Worm (Caenorhabditis elegans) whole organism, L2 larva: ENCODE results near the gene par-1.

Experiments
- C34F6.9 ChIP-seq: fragments of 150-350 bp; optimal IDR thresholded peaks from 2 replicates; lab custom pipeline; 2014; ENCODE audit warnings: missing biosample characterization, missing genetic modification characterization
- R02D3.7 ChIP-seq: fragments of 150-350 bp; optimal IDR thresholded peaks from 2 replicates; lab custom pipeline; 2014; ENCODE audit warnings: missing biosample characterization, missing genetic modification characterization
- Y55F3AM.14 ChIP-seq: fragments of 200-800 bp; sonication (Bioruptor generic); optimal IDR thresholded peaks from 2 replicates; lab custom pipeline; 2018; ENCODE audit warnings: mild to moderate bottlenecking, missing genetic modification characterization, missing compliant biosample characterization
- ZK546.5 ChIP-seq: sonication (generic microtip); optimal IDR thresholded peaks from 2 replicates; lab custom pipeline; 2017; ENCODE audit warnings: missing biosample characterization, missing genetic modification characterization
- alr-1 ChIP-seq: fragments of 150-350 bp; optimal IDR thresholded peaks from 2 replicates; lab custom pipeline; 2014; ENCODE audit warnings: missing biosample characterization, missing genetic modification characterization
- aly-2 ChIP-seq: fragments of 150-350 bp; optimal IDR thresholded peaks from 2 replicates; lab custom pipeline; 2014; ENCODE audit warnings: missing biosample characterization, missing genetic modification characterization
- ama-1 ChIP-seq: fragments of 150-350 bp; optimal IDR thresholded peaks from 2 replicates; lab custom pipeline; 2018; ENCODE audit warnings: inconsistent platforms
- blmp-1 ChIP-seq: sonication (generic microtip); optimal IDR thresholded peaks from 2 replicates; lab custom pipeline; 2017; ENCODE audit warnings: missing genetic modification characterization, mild to moderate bottlenecking, missing compliant biosample characterization, antibody characterized with exemption, moderate library complexity; ENCODE audit not compliant: insufficient read depth
- crh-2 ChIP-seq: sonication (generic microtip); optimal IDR thresholded peaks from 2 replicates; lab custom pipeline; 2017; ENCODE audit warnings: missing biosample characterization, missing genetic modification characterization
- egl-27 ChIP-seq: sonication (generic microtip); optimal IDR thresholded peaks from 3 replicates; lab custom pipeline; 2017; ENCODE audit warnings: missing biosample characterization, missing genetic modification reagents, missing genetic modification characterization
- elt-1 ChIP-seq: fragments of 150-350 bp; optimal IDR thresholded peaks from 2 replicates; lab custom pipeline; 2014; ENCODE audit warnings: missing biosample characterization, missing genetic modification characterization
- elt-3 ChIP-seq: sonication (generic microtip); optimal IDR thresholded peaks from 2 replicates; lab custom pipeline; 2017; ENCODE audit warnings: missing biosample characterization, missing genetic modification characterization
- fos-1 ChIP-seq: fragments of 150-350 bp; optimal IDR thresholded peaks from 2 replicates; lab custom pipeline; 2014; ENCODE audit warnings: missing biosample characterization, missing genetic modification characterization
- gmeb-1 ChIP-seq: fragments of 150-350 bp; optimal IDR thresholded peaks from 2 replicates; lab custom pipeline; 2014; ENCODE audit warnings: missing biosample characterization, missing genetic modification characterization
- lin-11 ChIP-seq: fragments of 150-350 bp; sonication (generic microtip); optimal IDR thresholded peaks from 2 replicates; lab custom pipeline; 2014; ENCODE audit warnings: missing biosample characterization, missing genetic modification characterization, inconsistent platforms, mixed read lengths
- lin-13 ChIP-seq: fragments of 150-350 bp; optimal IDR thresholded peaks from 2 replicates; lab custom pipeline; 2014; ENCODE audit warnings: missing biosample characterization, missing genetic modification reagents, missing genetic modification characterization
- lin-39 ChIP-seq: fragments of 150-350 bp; optimal IDR thresholded peaks from 2 replicates; lab custom pipeline; 2014; ENCODE audit warnings: missing biosample characterization, missing genetic modification reagents, missing genetic modification characterization
- lsy-2 ChIP-seq, 2 experiments: fragments of 150-350 bp in 1 of 2; sonication (generic microtip) in 1 of 2; optimal IDR thresholded peaks; 2 replicates each; lab custom pipeline; 2014 to 2017; ENCODE audit warnings: missing biosample characterization in 2 of 2, missing genetic modification characterization in 2 of 2
- mbf-1 ChIP-seq: sonication (generic microtip); optimal IDR thresholded peaks from 2 replicates; lab custom pipeline; 2017; ENCODE audit warnings: missing biosample characterization, missing genetic modification characterization
- mdl-1 ChIP-seq, 2 experiments: fragments of 150-350 bp in 1 of 2; sonication (generic microtip) in 1 of 2; optimal IDR thresholded peaks; 2 replicates each; lab custom pipeline; 2017; ENCODE audit warnings: missing biosample characterization in 2 of 2, missing genetic modification characterization in 2 of 2
- nhr-10 ChIP-seq: sonication (generic microtip); optimal IDR thresholded peaks from 2 replicates; lab custom pipeline; 2017; ENCODE audit warnings: missing biosample characterization, missing genetic modification characterization
- nhr-11 ChIP-seq: fragments of 150-350 bp; optimal IDR thresholded peaks from 2 replicates; lab custom pipeline; 2014; ENCODE audit warnings: missing biosample characterization, missing genetic modification characterization
- nhr-12 ChIP-seq: fragments of 150-350 bp; optimal IDR thresholded peaks from 2 replicates; lab custom pipeline; 2014; ENCODE audit warnings: missing biosample characterization, missing genetic modification characterization
- nhr-129 ChIP-seq: fragments of 150-350 bp; optimal IDR thresholded peaks from 2 replicates; lab custom pipeline; 2014; ENCODE audit warnings: missing biosample characterization, missing genetic modification characterization
- nhr-23 ChIP-seq: fragments of 150-350 bp; optimal IDR thresholded peaks from 2 replicates; lab custom pipeline; 2014; ENCODE audit warnings: missing biosample characterization, missing genetic modification reagents, missing genetic modification characterization
- nhr-25 ChIP-seq: fragments of 150-350 bp; sonication (generic microtip); optimal IDR thresholded peaks from 3 replicates; lab custom pipeline; 2014; ENCODE audit warnings: missing biosample characterization, missing genetic modification characterization
- nhr-6 ChIP-seq: fragments of 150-350 bp; optimal IDR thresholded peaks from 2 replicates; lab custom pipeline; 2014; ENCODE audit warnings: missing biosample characterization, missing genetic modification characterization
- sem-4 ChIP-seq: fragments of 150-350 bp; optimal IDR thresholded peaks from 2 replicates; lab custom pipeline; 2014; ENCODE audit warnings: missing biosample characterization, missing genetic modification reagents, missing genetic modification characterization
- skn-1 ChIP-seq: sonication (generic microtip); optimal IDR thresholded peaks from 2 replicates; lab custom pipeline; 2017; ENCODE audit warnings: missing biosample characterization, missing genetic modification characterization
- sma-3 ChIP-seq: sonication (generic microtip); optimal IDR thresholded peaks from 2 replicates; lab custom pipeline; 2016; ENCODE audit warnings: missing genetic modification reagents, missing genetic modification characterization, missing compliant biosample characterization
- sma-9 ChIP-seq, 2 experiments: fragments of 150-350 bp in 1 of 2; sonication (generic microtip) in 1 of 2; optimal IDR thresholded peaks; 2 replicates each; lab custom pipeline; 2014 to 2016; ENCODE audit warnings: missing genetic modification characterization in 2 of 2, mild to moderate bottlenecking in 1 of 2, missing biosample characterization in 1 of 2, missing compliant biosample characterization in 1 of 2, missing genetic modification reagents in 1 of 2, moderate library complexity in 1 of 2
- snpc-4 ChIP-seq: fragments of 150-350 bp; optimal IDR thresholded peaks from 2 replicates; lab custom pipeline; 2014; ENCODE audit warnings: missing biosample characterization, missing genetic modification characterization
- unc-39 ChIP-seq: fragments of 150-350 bp; optimal IDR thresholded peaks from 2 replicates; lab custom pipeline; 2014; ENCODE audit warnings: missing biosample characterization, missing genetic modification characterization
- unc-55 ChIP-seq: fragments of 150-350 bp; sonication (generic microtip); optimal IDR thresholded peaks from 3 replicates; lab custom pipeline; 2014; ENCODE audit warnings: missing biosample characterization, missing genetic modification reagents, missing genetic modification characterization
- zag-1 ChIP-seq: fragments of 150-350 bp; optimal IDR thresholded peaks from 2 replicates; lab custom pipeline; 2014; ENCODE audit warnings: missing biosample characterization, missing genetic modification characterization
- ztf-1 ChIP-seq: fragments of 200-800 bp; sonication (Bioruptor generic); conservative IDR thresholded peaks from 2 replicates; pipeline ENCODE4 v1.3.6; 2022; ENCODE audit warnings: missing genetic modification characterization, missing compliant biosample characterization
- ztf-11 ChIP-seq: sonication (generic microtip); optimal IDR thresholded peaks from 2 replicates; lab custom pipeline; 2017; ENCODE audit warnings: missing biosample characterization, missing genetic modification characterization
- ztf-4 ChIP-seq: fragments of 150-350 bp; optimal IDR thresholded peaks from 2 replicates; lab custom pipeline; 2014; ENCODE audit warnings: missing biosample characterization, missing genetic modification characterization

The par-1 gene

ce11 chrV:14143634-14144033 is 1.5 kb downstream of the par-1 start (continued):
- peak; percentile 30 for TF ChIP-seq Y55F3AM.14 (GFP tag; lab: Kevin White, UChicago)
- TF ChIP-seq nhr-129 (tag; lab: Kevin White, UChicago) = peak; percentile 39
- peak; percentile 81 for TF ChIP-seq unc-55 (GFP tag; lab: Kevin White, UChicago)

- TF ChIP-seq nhr-23 (tag; lab: Kevin White, UChicago) (no peak), mdl-1 (tag; optimal IDR thresholded peaks at IDR 0.05; lab: Kevin White, UChicago) (no peak), nhr-11 (tag; lab: Kevin White, UChicago) (no peak), C34F6.9 (no peak), nhr-12 (tag; lab: Kevin White, UChicago) (no peak), ama-1 (lab: Kevin White, UChicago) (no peak), nhr-6 (tag; lab: Kevin White, UChicago) (no peak), alr-1 (tag; lab: Kevin White, UChicago) (no peak), nhr-10 (tag; lab: Kevin White, UChicago) (no peak), elt-3 (tag; lab: Kevin White, UChicago) (no peak), ztf-1 (GFP tag; lab: Robert Waterston, UW) (no peak), lin-11 (tag; lab: Kevin White, UChicago) (no peak), ztf-11 (tag; lab: Kevin White, UChicago) (no peak), egl-27 (no peak), lin-13 (GFP tag; lab: Kevin White, UChicago) (no peak), sma-9 (GFP tag; optimal IDR thresholded peaks at IDR 0.05; lab: Kevin White, UChicago) (no peak), sma-9 (tag; optimal IDR thresholded peaks at IDR 0.05; lab: Kevin White, UChicago) (no peak), skn-1 (tag; lab: Kevin White, UChicago) (no peak), ZK546.5 (tag; lab: Kevin White, UChicago) (no peak), blmp-1 (tag; lab: Kevin White, UChicago) (no peak)
These were observed 3.3 kb downstream of the par-1 start for ce11 chrV:14141846-14142245.

- TF ChIP-seq R02D3.7 (tag; lab: Kevin White, UChicago) = no peak
- no peak for TF ChIP-seq unc-55 (GFP tag; lab: Kevin White, UChicago)
- no peak for TF ChIP-seq mbf-1
- no peak for TF ChIP-seq unc-39
- no peak for TF ChIP-seq blmp-1 (tag; lab: Kevin White, UChicago)
- TF ChIP-seq snpc-4 (tag; lab: Kevin White, UChicago) = no peak
- no peak for TF ChIP-seq gmeb-1
- peak; percentile 47 for TF ChIP-seq sma-9 (GFP tag; optimal IDR thresholded peaks at IDR 0.05; lab: Kevin White, UChicago)
- no peak for TF ChIP-seq sma-9 (tag; optimal IDR thresholded peaks at IDR 0.05; lab: Kevin White, UChicago)
- TF ChIP-seq egl-27 = no peak
- no peak for TF ChIP-seq nhr-23 (tag; lab: Kevin White, UChicago)
- TF ChIP-seq nhr-10 (tag; lab: Kevin White, UChicago) = no peak
- TF ChIP-seq crh-2 (tag; lab: Kevin White, UChicago) = no peak
- TF ChIP-seq sem-4 (tag; lab: Kevin White, UChicago) = peak; percentile 58
- TF ChIP-seq ztf-4 (tag; lab: Kevin White, UChicago) = no peak
- TF ChIP-seq nhr-129 (tag; lab: Kevin White, UChicago) = no peak
- TF ChIP-seq nhr-12 (tag; lab: Kevin White, UChicago) = no peak
- TF ChIP-seq elt-1 (tag; lab: Kevin White, UChicago) = no peak
- TF ChIP-seq lsy-2 (tag; optimal IDR thresholded peaks at IDR 0.05; lab: Kevin White, UChicago) = peak in 1 of 2 experiments; percentile 21
These were observed 4.4 kb downstream of the par-1 start for ce11 chrV:14140733-14141132.

- TF ChIP-seq mdl-1 (tag; optimal IDR thresholded peaks at IDR 0.05; lab: Kevin White, UChicago) = no peak
- peak; percentile 19 for TF ChIP-seq blmp-1 (tag; lab: Kevin White, UChicago)
- TF ChIP-seq lin-39 = no peak
- TF ChIP-seq nhr-25 (tag; lab: Kevin White, UChicago) = peak; percentile 10
- TF ChIP-seq sma-9 (GFP tag; optimal IDR thresholded peaks at IDR 0.05; lab: Kevin White, UChicago) = peak; percentile 11
- TF ChIP-seq sma-9 (tag; optimal IDR thresholded peaks at IDR 0.05; lab: Kevin White, UChicago) = no peak
- peak; percentile 53 for TF ChIP-seq nhr-129 (tag; lab: Kevin White, UChicago)
- peak in 1 of 2 experiments; percentile 16 for TF ChIP-seq lsy-2 (tag; optimal IDR thresholded peaks at IDR 0.05; lab: Kevin White, UChicago)
- TF ChIP-seq aly-2 (tag; lab: Kevin White, UChicago) = no peak
- no peak for TF ChIP-seq zag-1 (tag; lab: Kevin White, UChicago)
- no peak for TF ChIP-seq ztf-11 (tag; lab: Kevin White, UChicago)
- peak; percentile 34 for TF ChIP-seq sma-3 (GFP tag; lab: Kevin White, UChicago)
- TF ChIP-seq ama-1 (lab: Kevin White, UChicago) = no peak
- TF ChIP-seq lin-13 (GFP tag; lab: Kevin White, UChicago) = no peak
- TF ChIP-seq unc-55 (GFP tag; lab: Kevin White, UChicago) = no peak
- TF ChIP-seq fos-1 = peak; percentile 36
- peak; percentile 46 for TF ChIP-seq C34F6.9
These were observed 5.7 kb downstream of the par-1 start for ce11 chrV:14139252-14140100.
